Worm (Caenorhabditis elegans) whole organism, young adult: ENCODE measurements around the gene msp-50.
"Not testable (repeated sequence)": the region's sequence is repeated elsewhere in the genome, so short reads cannot be mapped to it uniquely, and the experiment has no call there.

ENCODE experiments used
- B0019.2 ChIP-seq: fragments of 200-800 bp; sonication (Bioruptor generic); conservative IDR thresholded peaks from 2 replicates; pipeline ENCODE4 v1.3.6; 2022; ENCODE audit warnings: missing genetic modification reagents, missing genetic modification characterization, missing compliant biosample characterization
- B0261.1 ChIP-seq: sonication (generic microtip); optimal IDR thresholded peaks from 2 replicates; lab custom pipeline; 2016; ENCODE audit warnings: mild to moderate bottlenecking, missing genetic modification characterization, moderate library complexity, missing compliant biosample characterization
- Y53G8AR.9 ChIP-seq: fragments of 200-800 bp; sonication (Bioruptor generic); conservative IDR thresholded peaks from 2 replicates; pipeline ENCODE4 v1.3.6; 2022; ENCODE audit warnings: missing genetic modification reagents, missing genetic modification characterization, missing compliant biosample characterization
- ZK185.1 ChIP-seq: sonication (generic microtip); optimal IDR thresholded peaks from 2 replicates; lab custom pipeline; 2016; ENCODE audit warnings: mild to moderate bottlenecking, missing genetic modification characterization, missing compliant biosample characterization; ENCODE audit not compliant: poor library complexity, severe bottlenecking
- ama-1 ChIP-seq, 3 experiments: fragments of 150-350 bp in 1 of 3; sonication (generic microtip) in 2 of 3; optimal IDR thresholded peaks; 2 replicates each; lab custom pipeline; 2014 to 2018; ENCODE audit warnings: missing biosample characterization in 2 of 3, missing genetic modification characterization in 2 of 3, missing genetic modification reagents in 2 of 3
- attf-5 ChIP-seq: fragments of 200-800 bp; sonication (Bioruptor generic); optimal IDR thresholded peaks from 2 replicates; lab custom pipeline; 2018; ENCODE audit warnings: mild to moderate bottlenecking, missing genetic modification characterization, missing compliant biosample characterization
- attf-6 ChIP-seq: fragments of 200-800 bp; sonication (Bioruptor generic); IDR thresholded peaks from 2 replicates; pipeline ENCODE4 v1.3.6; 2022; ENCODE audit warnings: missing genetic modification reagents, missing genetic modification characterization, missing compliant biosample characterization
- ccch-3 ChIP-seq: fragments of 200-800 bp; sonication (Bioruptor generic); optimal IDR thresholded peaks from 2 replicates; lab custom pipeline; 2018; ENCODE audit warnings: mild to moderate bottlenecking, missing genetic modification characterization, missing compliant biosample characterization
- cebp-1 ChIP-seq, 2 experiments: fragments of 200-800 bp in 1 of 2; sonication (Bioruptor generic) in 1 of 2; sonication (generic microtip) in 1 of 2; IDR thresholded peaks in 1 of 2; optimal IDR thresholded peaks in 1 of 2; 2 replicates each; pipeline versions ENCODE4 v1.3.6 to Lab custom; 2017 to 2022; ENCODE audit warnings: missing compliant biosample characterization in 2 of 2, missing genetic modification characterization in 2 of 2, mild to moderate bottlenecking in 1 of 2, missing genetic modification reagents in 1 of 2, moderate library complexity in 1 of 2
- ceh-40 ChIP-seq: fragments of 200-800 bp; sonication (Bioruptor generic); IDR thresholded peaks from 2 replicates; pipeline ENCODE4 v1.3.6; 2022; ENCODE audit warnings: missing genetic modification characterization, missing compliant biosample characterization
- die-1 ChIP-seq: sonication (generic microtip); optimal IDR thresholded peaks from 2 replicates; lab custom pipeline; 2016; ENCODE audit warnings: missing genotype, mild to moderate bottlenecking, missing genetic modification characterization, missing compliant biosample characterization
- dox-1 ChIP-seq: fragments of 200-800 bp; sonication (Bioruptor generic); IDR thresholded peaks from 2 replicates; pipeline ENCODE4 v1.3.6; 2022; ENCODE audit warnings: missing genetic modification reagents, missing genetic modification characterization, missing compliant biosample characterization
- egl-18 ChIP-seq: fragments of 200-800 bp; sonication (Bioruptor generic); IDR thresholded peaks from 2 replicates; pipeline ENCODE4 v1.3.6; 2022; ENCODE audit warnings: missing genetic modification reagents, missing genetic modification characterization, missing compliant biosample characterization
- ekl-4 ChIP-seq: fragments of 200-800 bp; sonication (Bioruptor generic); IDR thresholded peaks from 2 replicates; pipeline ENCODE4 v1.3.6; 2022; ENCODE audit warnings: missing genetic modification reagents, missing genetic modification characterization, missing compliant biosample characterization
- ets-4 ChIP-seq: fragments of 200-800 bp; sonication (Bioruptor generic); optimal IDR thresholded peaks from 2 replicates; lab custom pipeline; 2018; ENCODE audit warnings: mild to moderate bottlenecking, missing genetic modification characterization, missing compliant biosample characterization
- gei-17 ChIP-seq: fragments of 200-800 bp; sonication (Bioruptor generic); optimal IDR thresholded peaks from 2 replicates; lab custom pipeline; 2018; ENCODE audit warnings: mild to moderate bottlenecking, missing genetic modification characterization, missing compliant biosample characterization
- him-1 ChIP-seq: sonication (generic microtip); optimal IDR thresholded peaks from 2 replicates; lab custom pipeline; 2016; ENCODE audit warnings: missing genotype, missing genetic modification reagents, missing genetic modification characterization, missing compliant biosample characterization
- hmg-1.2 ChIP-seq: fragments of 200-800 bp; sonication (Bioruptor generic); IDR thresholded peaks from 2 replicates; pipeline ENCODE4 v1.3.6; 2022; ENCODE audit warnings: missing genetic modification reagents, missing genetic modification characterization, missing compliant biosample characterization
- hrde-1 ChIP-seq: sonication (generic microtip); optimal IDR thresholded peaks from 2 replicates; lab custom pipeline; 2016; ENCODE audit warnings: missing genetic modification characterization, mild to moderate bottlenecking, missing compliant biosample characterization, moderate library complexity, missing genotype, missing genetic modification reagents, borderline replicate concordance
- hsf-1 ChIP-seq: fragments of 200-800 bp; sonication (Bioruptor generic); IDR thresholded peaks from 2 replicates; pipeline ENCODE4 v1.3.6; 2022; ENCODE audit warnings: missing genetic modification reagents, missing genetic modification characterization, missing compliant biosample characterization
- lag-1 ChIP-seq: fragments of 200-800 bp; sonication (Bioruptor generic); IDR thresholded peaks from 2 replicates; pipeline ENCODE4 v1.3.6; 2022; ENCODE audit warnings: missing genetic modification reagents, missing genetic modification characterization, missing compliant biosample characterization
- let-526 ChIP-seq: fragments of 200-800 bp; sonication (Bioruptor generic); IDR thresholded peaks from 2 replicates; pipeline ENCODE4 v1.3.6; 2022; ENCODE audit warnings: missing genetic modification reagents, missing genetic modification characterization, missing compliant biosample characterization
- lin-40 ChIP-seq: sonication (generic microtip); optimal IDR thresholded peaks from 2 replicates; lab custom pipeline; 2016; ENCODE audit warnings: missing genetic modification characterization, mild to moderate bottlenecking, missing compliant biosample characterization, missing genotype, missing genetic modification reagents
- lsl-1 ChIP-seq: fragments of 200-800 bp; sonication (Bioruptor generic); optimal IDR thresholded peaks from 2 replicates; lab custom pipeline; 2018; ENCODE audit warnings: mild to moderate bottlenecking, missing genetic modification characterization, moderate library complexity, missing compliant biosample characterization
- madf-10 ChIP-seq: sonication (generic microtip); optimal IDR thresholded peaks from 2 replicates; lab custom pipeline; 2016; ENCODE audit warnings: mild to moderate bottlenecking, missing genetic modification characterization, missing compliant biosample characterization
- mel-28 ChIP-seq: sonication (generic microtip); optimal IDR thresholded peaks from 2 replicates; lab custom pipeline; 2016; ENCODE audit warnings: borderline replicate concordance, mild to moderate bottlenecking, missing genetic modification characterization, missing compliant biosample characterization
- mes-4 ChIP-seq: sonication (generic microtip); optimal IDR thresholded peaks from 2 replicates; lab custom pipeline; 2016; ENCODE audit warnings: missing genotype, missing genetic modification characterization, missing compliant biosample characterization
- nhr-179 ChIP-seq: sonication (generic microtip); optimal IDR thresholded peaks from 2 replicates; lab custom pipeline; 2016; ENCODE audit warnings: mild to moderate bottlenecking, missing genetic modification characterization, missing compliant biosample characterization
- nhr-27 ChIP-seq: fragments of 200-800 bp; sonication (Bioruptor generic); optimal IDR thresholded peaks from 2 replicates; lab custom pipeline; 2018; ENCODE audit warnings: mild to moderate bottlenecking, missing genetic modification characterization, moderate library complexity, missing compliant biosample characterization
- sdz-38 ChIP-seq: sonication (generic microtip); optimal IDR thresholded peaks from 2 replicates; lab custom pipeline; 2016; ENCODE audit warnings: missing genotype, missing genetic modification characterization, missing compliant biosample characterization
- snpc-1.1 ChIP-seq: sonication (generic microtip); optimal IDR thresholded peaks from 2 replicates; lab custom pipeline; 2017; ENCODE audit warnings: missing genetic modification characterization, mild to moderate bottlenecking, missing compliant biosample characterization, antibody characterized with exemption, moderate library complexity, missing genotype, missing genetic modification reagents; ENCODE audit not compliant: insufficient read depth
- snpc-3.4 ChIP-seq: sonication (generic microtip); optimal IDR thresholded peaks from 2 replicates; lab custom pipeline; 2017; ENCODE audit warnings: missing genetic modification characterization, mild to moderate bottlenecking, missing compliant biosample characterization, antibody characterized with exemption, moderate library complexity, missing genotype, missing genetic modification reagents
- snpc-4 ChIP-seq, 5 experiments: fragments of 150-350 bp in 1 of 5; sonication (generic microtip) in 4 of 5; optimal IDR thresholded peaks; 2 replicates each; lab custom pipeline; 2014 to 2018; ENCODE audit warnings: missing genetic modification characterization in 5 of 5, missing biosample characterization in 3 of 5, antibody characterized with exemption in 2 of 5, mild to moderate bottlenecking in 2 of 5, missing compliant biosample characterization in 2 of 5, missing genotype in 2 of 5, moderate library complexity in 2 of 5, missing genetic modification reagents in 1 of 5
- somi-1 ChIP-seq: fragments of 200-800 bp; sonication (Bioruptor generic); optimal IDR thresholded peaks from 2 replicates; lab custom pipeline; 2018; ENCODE audit warnings: mild to moderate bottlenecking, missing genetic modification characterization, missing compliant biosample characterization
- tbp1 ChIP-seq: fragments of 200-800 bp; sonication (Bioruptor generic); optimal IDR thresholded peaks from 2 replicates; lab custom pipeline; 2018; ENCODE audit warnings: mild to moderate bottlenecking, missing genetic modification characterization, missing compliant biosample characterization
- tlf-1 ChIP-seq: fragments of 200-800 bp; sonication (Bioruptor generic); optimal IDR thresholded peaks from 2 replicates; lab custom pipeline; 2018; ENCODE audit warnings: mild to moderate bottlenecking, missing genetic modification characterization, missing compliant biosample characterization
- unc-62 ChIP-seq: fragments of 150-350 bp; optimal IDR thresholded peaks from 2 replicates; lab custom pipeline; 2014; ENCODE audit warnings: missing biosample characterization, missing genetic modification reagents, missing genetic modification characterization
- ztf-18 ChIP-seq: sonication (generic microtip); optimal IDR thresholded peaks from 2 replicates; lab custom pipeline; 2016; ENCODE audit warnings: missing genotype, mild to moderate bottlenecking, missing genetic modification characterization, missing compliant biosample characterization
- ztf-28 ChIP-seq: fragments of 200-800 bp; sonication (Bioruptor generic); IDR thresholded peaks from 2 replicates; pipeline ENCODE4 v1.3.6; 2022; ENCODE audit warnings: missing genetic modification reagents, missing genetic modification characterization, missing compliant biosample characterization

Gene msp-50

DNA sequence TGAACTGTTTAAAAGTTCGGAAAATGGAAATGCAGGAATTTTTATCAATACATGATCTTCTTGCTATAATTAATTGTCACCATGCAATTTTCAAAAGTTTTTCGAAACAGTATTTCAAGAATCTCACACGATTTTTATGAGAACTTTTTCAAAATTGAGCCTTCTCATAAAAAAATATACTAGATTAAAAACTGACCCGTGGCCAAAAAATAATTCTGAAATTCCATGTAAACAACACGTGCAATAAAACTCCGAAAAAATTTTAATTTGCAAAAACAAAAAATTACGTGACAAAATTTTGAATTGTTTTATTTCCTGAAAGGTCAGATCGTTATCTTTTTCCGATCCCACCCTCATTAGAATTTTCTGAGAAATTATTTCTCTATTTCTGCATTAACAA, 4.1 kb upstream of the msp-50 start, which contains the start of gene C34F11.5:
Gene C34F11.5, plus strand, starts transcription at position 301 of the 400 bp plus-strand sequence.
- TF ChIP-seq nhr-27 (no peak), nhr-179 (tag; lab: Kevin White, UChicago) (no peak), snpc-4 (GFP tag; optimal IDR thresholded peaks at IDR 0.05; lab: Kevin White, UChicago) (no peak), snpc-4 (tag; optimal IDR thresholded peaks at IDR 0.05; lab: Kevin White, UChicago) (no peak), tlf-1 (GFP tag; lab: Kevin White, UChicago) (no peak), egl-18 (GFP tag; lab: Robert Waterston, UW) (no peak), sdz-38 (tag; lab: Kevin White, UChicago) (no peak), hrde-1 (tag; lab: Kevin White, UChicago) (no peak), B0261.1 (no peak), lag-1 (GFP tag; lab: Robert Waterston, UW) (no peak), tbp1 (GFP tag; lab: Kevin White, UChicago) (no peak), dox-1 (GFP tag; lab: Robert Waterston, UW) (no peak), attf-6 (GFP tag; lab: Robert Waterston, UW) (no peak), die-1 (no peak)

DNA sequence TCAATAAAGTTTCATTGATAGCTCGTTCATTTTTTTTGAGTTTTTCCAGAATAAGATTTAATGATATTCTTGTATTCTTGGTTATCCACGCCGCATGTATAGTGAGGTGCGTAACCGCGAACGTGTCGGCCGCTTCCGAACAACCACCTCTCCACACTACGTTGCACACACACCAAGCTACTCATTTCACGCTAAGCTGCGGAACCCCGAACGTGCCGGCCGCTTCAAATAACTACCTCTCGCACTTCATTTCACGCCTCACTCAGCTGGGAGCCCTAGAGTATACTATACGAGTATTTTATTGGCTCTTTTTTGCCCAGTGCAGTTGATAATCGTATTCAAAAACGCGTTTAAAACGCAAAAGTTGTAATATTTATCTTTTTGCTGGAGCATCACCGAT, 608 bp downstream of the msp-50 start:
- TF ChIP-seq hmg-1.2 (GFP tag; lab: Robert Waterston, UW), result peak; percentile 68
- TF ChIP-seq snpc-3.4 (tag; lab: Kevin White, UChicago), result peak; percentile 66
- peak; percentile 87 for TF ChIP-seq snpc-1.1
- TF ChIP-seq lsl-1 (GFP tag; lab: Kevin White, UChicago), result peak; percentile 8
- TF ChIP-seq snpc-4 (GFP tag; optimal IDR thresholded peaks at IDR 0.05; lab: Kevin White, UChicago), result not testable (repeated sequence)
- TF ChIP-seq snpc-4 (tag; optimal IDR thresholded peaks at IDR 0.05; lab: Kevin White, UChicago), result peak; percentile 37 to 95 (median 80)

DNA sequence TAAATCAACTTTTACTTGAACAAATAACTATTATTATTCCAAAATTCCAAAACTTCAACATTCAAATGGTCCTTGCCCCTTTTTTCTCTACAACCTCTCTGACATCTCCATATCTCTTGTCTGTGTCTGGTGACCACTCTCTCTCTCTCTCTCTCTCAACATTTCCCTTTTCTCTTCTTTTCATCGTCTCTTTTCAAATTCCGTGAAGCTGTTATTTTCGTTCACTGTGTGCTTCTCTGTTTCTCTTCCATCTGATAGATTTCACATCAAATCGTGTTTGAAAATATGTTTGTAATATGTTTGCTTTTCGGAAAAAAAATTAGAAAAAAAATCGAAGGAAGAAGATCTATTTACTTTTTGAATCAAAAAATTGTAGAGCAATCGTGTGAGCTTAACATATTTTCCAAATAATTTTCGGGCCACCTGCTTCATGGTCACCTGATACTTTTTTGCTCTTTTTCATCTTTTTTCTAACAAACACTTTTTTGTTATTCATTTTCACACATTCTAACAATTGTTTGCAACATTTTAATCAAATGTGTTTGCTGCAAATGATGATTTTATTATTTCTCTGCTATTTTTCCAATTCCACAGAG, 1.5 kb downstream of the msp-50 start:
- TF ChIP-seq him-1 (tag; lab: Kevin White, UChicago) (no peak), somi-1 (GFP tag; lab: Kevin White, UChicago) (no peak), ZK185.1 (tag; lab: Kevin White, UChicago) (peak; percentile 0), hmg-1.2 (GFP tag; lab: Robert Waterston, UW) (peak; percentile 39; the same call in 1 of the 2 replicates), attf-5 (GFP tag; lab: Kevin White, UChicago) (peak; percentile 12), B0019.2 (GFP tag; lab: Robert Waterston, UW) (no peak), mes-4 (tag; lab: Kevin White, UChicago) (no peak)

DNA sequence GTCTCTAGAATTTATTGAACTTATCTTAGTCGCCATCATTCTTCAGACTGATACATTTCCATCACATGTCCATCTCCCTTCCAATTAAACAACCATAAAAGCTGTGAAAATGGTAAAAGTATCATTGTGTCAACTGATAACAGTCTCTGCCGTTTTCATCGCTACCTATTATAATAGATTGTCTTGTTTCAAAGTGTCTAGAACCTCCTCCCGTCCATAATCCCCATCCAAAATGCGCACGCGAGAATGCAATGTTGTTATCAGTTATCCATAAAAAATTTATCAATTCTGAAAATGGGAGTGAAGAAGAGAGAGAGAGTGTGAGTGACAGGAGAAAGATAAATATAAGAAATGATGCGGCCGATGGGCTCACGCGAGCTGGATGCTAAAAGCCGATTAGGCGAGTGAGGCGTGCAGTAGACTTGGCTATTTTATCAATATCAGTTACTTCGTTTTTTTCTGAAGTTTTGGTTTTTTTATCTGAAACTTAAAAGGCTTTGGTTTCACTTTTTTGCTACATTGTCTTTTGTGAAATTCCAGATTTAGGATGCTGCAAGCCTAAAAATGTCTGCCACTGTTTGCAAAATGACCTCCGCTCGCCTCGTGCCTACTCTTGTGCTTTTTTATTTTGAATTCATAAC, 2.4 kb downstream of the msp-50 start:
- TF ChIP-seq ekl-4 (GFP tag; lab: Robert Waterston, UW) (no peak), ets-4 (GFP tag; lab: Kevin White, UChicago) (peak; percentile 39), cebp-1 (GFP tag; IDR thresholded peaks at IDR 0.05; lab: Robert Waterston, UW) (no peak), cebp-1 (tag; optimal IDR thresholded peaks at IDR 0.05; lab: Kevin White, UChicago) (peak; percentile 48), mel-28 (tag; lab: Kevin White, UChicago) (no peak), gei-17 (GFP tag; lab: Kevin White, UChicago) (peak; percentile 4), tlf-1 (GFP tag; lab: Kevin White, UChicago) (peak; percentile 15), unc-62 (GFP tag; lab: Kevin White, UChicago) (peak; percentile 63), snpc-4 (GFP tag; optimal IDR thresholded peaks at IDR 0.05; lab: Kevin White, UChicago) (no peak), snpc-4 (tag; optimal IDR thresholded peaks at IDR 0.05; lab: Kevin White, UChicago) (peak in 1 of 4 experiments; percentile 23), ceh-40 (no peak), madf-10 (tag; lab: Kevin White, UChicago) (peak; percentile 42), Y53G8AR.9 (GFP tag; lab: Robert Waterston, UW) (0 out of 2 replicates have a peak, but pooled peaks have one; percentile 25), let-526 (no peak), ztf-28 (no peak), ztf-18 (tag; lab: Kevin White, UChicago) (no peak), hsf-1 (GFP tag; lab: Robert Waterston, UW) (no peak), ccch-3 (no peak), ama-1 (optimal IDR thresholded peaks at IDR 0.05; lab: Kevin White, UChicago) (no peak), ama-1 (GFP tag; optimal IDR thresholded peaks at IDR 0.05; lab: Kevin White, UChicago) (no peak), lin-40 (peak; percentile 56)
